Fruit fly (Drosophila melanogaster): Measurements from ENCODE around the gene app.

app gene

dm6 chr3L:12205848-12206247 is 60.8 kb downstream of the app start, which contains the start of gene Tsen54 (continued):
- TF ChIP-seq CG12236 (GFP tag; optimal IDR thresholded peaks at IDR 0.05) (no peak), Hand (GFP tag; optimal IDR thresholded peaks at IDR 0.05) (no peak), Gsc (GFP tag; IDR thresholded peaks at IDR 0.05) (no peak), usp (GFP tag; optimal IDR thresholded peaks at IDR 0.05) (no peak), CG8478 (optimal IDR thresholded peaks at IDR 0.05) (no peak), ranshi (GFP tag; IDR thresholded peaks at IDR 0.05) (no peak), cas (GFP tag; IDR thresholded peaks at IDR 0.05) (no peak), E2f2 (GFP tag; IDR thresholded peaks at IDR 0.05) (peak; percentile 93), ind (GFP tag; optimal IDR thresholded peaks at IDR 0.05) (no peak), CG15514 (GFP tag; optimal IDR thresholded peaks at IDR 0.05) (no peak), Meics (GFP tag; optimal IDR thresholded peaks at IDR 0.05) (no peak), CG10543 (GFP tag; optimal IDR thresholded peaks at IDR 0.05) (no peak), YL-1 (GFP tag; optimal IDR thresholded peaks at IDR 0.05) (peak; percentile 21), CG3163 (GFP tag; optimal IDR thresholded peaks at IDR 0.05) (no peak), Drgx (GFP tag; IDR thresholded peaks at IDR 0.05) (no peak), repo (GFP tag; optimal IDR thresholded peaks at IDR 0.05) (no peak), amos (GFP tag; IDR thresholded peaks at IDR 0.05; ENCODE audit: partially characterized antibody) (peak; percentile 75; the same call in 1 of the 2 replicates), CG18476 (GFP tag; optimal IDR thresholded peaks at IDR 0.05) (no peak), CG1647 (GFP tag; optimal IDR thresholded peaks at IDR 0.05) (no peak), ato (GFP tag; IDR thresholded peaks at IDR 0.05; ENCODE audit: partially characterized antibody) (peak; percentile 50; the same call in 1 of the 2 replicates), pan (optimal IDR thresholded peaks at IDR 0.05) (no peak), pan (GFP tag; optimal IDR thresholded peaks at IDR 0.05 in 1 of 2, IDR thresholded peaks at IDR 0.05 in 1 of 2) (no peak), p53 (GFP tag; optimal IDR thresholded peaks at IDR 0.05) (no peak), ewg (GFP tag; optimal IDR thresholded peaks at IDR 0.05) (no peak), ems (GFP tag; optimal IDR thresholded peaks at IDR 0.05) (no peak), Antp (GFP tag; optimal IDR thresholded peaks at IDR 0.05) (no peak), TFAM (GFP tag; optimal IDR thresholded peaks at IDR 0.05) (no peak), Asciz (GFP tag; optimal IDR thresholded peaks at IDR 0.05) (no peak), her (GFP tag; optimal IDR thresholded peaks at IDR 0.05) (no peak), CG14965 (GFP tag; optimal IDR thresholded peaks at IDR 0.05; ENCODE audit: borderline replicate concordance) (no peak), Dll (GFP tag; IDR thresholded peaks at IDR 0.05; ENCODE audit: partially characterized antibody) (peak; percentile 75), CG33213 (GFP tag; optimal IDR thresholded peaks at IDR 0.05) (no peak), nom (GFP tag; optimal IDR thresholded peaks at IDR 0.05) (no peak), CG17612 (GFP tag; IDR thresholded peaks at IDR 0.05) (no peak), GATAe (GFP tag; conservative IDR thresholded peaks at IDR 0.05) (no peak), CG17568 (GFP tag; optimal IDR thresholded peaks at IDR 0.05) (no peak), vvl (GFP tag; IDR thresholded peaks at IDR 0.05) (no peak), CG17385 (GFP tag; optimal IDR thresholded peaks at IDR 0.05) (no peak), chn (GFP tag; optimal IDR thresholded peaks at IDR 0.05) (no peak), CG5180 (GFP tag; optimal IDR thresholded peaks at IDR 0.05) (no peak), Blimp-1 (GFP tag; optimal IDR thresholded peaks at IDR 0.05) (no peak), Dbx (GFP tag; IDR thresholded peaks at IDR 0.05) (no peak), sug (tag; optimal IDR thresholded peaks at IDR 0.05) (no peak), tap (tag; optimal IDR thresholded peaks at IDR 0.05) (no peak), CG18262 (tag; optimal IDR thresholded peaks at IDR 0.05) (no peak), zen2 (GFP tag; IDR thresholded peaks at IDR 0.05; ENCODE audit: partially characterized antibody) (peak; percentile 51; the same call in 1 of the 3 replicates), CG42726 (GFP tag; IDR thresholded peaks at IDR 0.05; ENCODE audit: partially characterized antibody) (no peak), CG2116 (GFP tag; optimal IDR thresholded peaks at IDR 0.05) (peak; percentile 28), Dip2 (GFP tag; IDR thresholded peaks at IDR 0.05) (no peak), slou (GFP tag; optimal IDR thresholded peaks at IDR 0.05) (no peak), Sry-δ (GFP tag; optimal IDR thresholded peaks at IDR 0.05) (peak; percentile 34), eyg (GFP tag; optimal IDR thresholded peaks at IDR 0.05) (no peak)

All from whole organism, embryonic.